Fruit fly (Drosophila melanogaster): ENCODE measurements around the gene CG11037.

CG11037 gene

DNA sequence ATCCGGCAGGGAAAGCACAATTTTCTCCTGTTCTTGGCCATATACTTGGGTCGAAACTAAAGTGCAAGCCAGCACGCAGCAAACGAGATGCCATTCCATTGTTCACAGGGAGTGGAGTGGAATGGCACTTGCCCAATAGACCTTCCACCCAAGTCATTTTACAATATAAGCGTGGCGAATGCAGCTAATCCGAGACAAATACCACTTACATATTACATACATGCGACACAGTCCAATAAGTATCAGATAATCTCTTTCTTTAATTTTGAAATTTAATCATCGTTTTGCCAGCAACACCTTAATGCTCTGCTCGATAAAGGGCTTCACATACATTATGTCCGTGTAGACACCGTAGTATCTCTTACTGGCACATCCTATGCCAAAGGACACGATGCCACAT, at the start of gene CG11037:
Gene CG11037, minus strand, starts transcription at position 101 of the 400 bp plus-strand sequence.
- TF ChIP-seq CG14711 (tag; optimal IDR thresholded peaks at IDR 0.05) (no peak), CG11617 (GFP tag; optimal IDR thresholded peaks at IDR 0.05) (no peak), Mnt (GFP tag; optimal IDR thresholded peaks at IDR 0.05) (no peak), tj (GFP tag; optimal IDR thresholded peaks at IDR 0.05) (no peak), CG7101 (tag; optimal IDR thresholded peaks at IDR 0.05) (no peak), ovo (GFP tag; optimal IDR thresholded peaks at IDR 0.05) (no peak), CG7045 (GFP tag; optimal IDR thresholded peaks at IDR 0.05) (no peak), cic (GFP tag; optimal IDR thresholded peaks at IDR 0.05) (no peak), Clk (GFP tag; optimal IDR thresholded peaks at IDR 0.05) (no peak), Hr96 (GFP tag; optimal IDR thresholded peaks at IDR 0.05) (no peak), bab1 (GFP tag; optimal IDR thresholded peaks at IDR 0.05) (no peak), Crg-1 (GFP tag; optimal IDR thresholded peaks at IDR 0.05) (no peak), kay (GFP tag; ENCODE audit: borderline replicate concordance) (no peak), CG5204 (GFP tag; optimal IDR thresholded peaks at IDR 0.05) (no peak), pad (GFP tag; optimal IDR thresholded peaks at IDR 0.05) (no peak)

- TF ChIP-seq CG14711 (tag; optimal IDR thresholded peaks at IDR 0.05) (peak; percentile 16), pad (GFP tag; optimal IDR thresholded peaks at IDR 0.05) (no peak), tj (GFP tag; optimal IDR thresholded peaks at IDR 0.05) (peak; percentile 69)
These were observed 48.4 kb upstream of the CG11037 start for dm6 chr3L:21009405-21010120.

- TF ChIP-seq Hr96 (GFP tag; optimal IDR thresholded peaks at IDR 0.05): no peak
- TF ChIP-seq CG33017 (tag; optimal IDR thresholded peaks at IDR 0.05): peak; percentile 9
- TF ChIP-seq CG1620 (GFP tag; optimal IDR thresholded peaks at IDR 0.05): no peak
- no peak for TF ChIP-seq Clk (GFP tag; optimal IDR thresholded peaks at IDR 0.05)
- TF ChIP-seq ovo (GFP tag; optimal IDR thresholded peaks at IDR 0.05): peak; percentile 7
- TF ChIP-seq tj (GFP tag; optimal IDR thresholded peaks at IDR 0.05): peak; percentile 85
- TF ChIP-seq Crg-1 (GFP tag; optimal IDR thresholded peaks at IDR 0.05): no peak
- TF ChIP-seq toe (GFP tag; optimal IDR thresholded peaks at IDR 0.05): no peak
- TF ChIP-seq Mnt (GFP tag; optimal IDR thresholded peaks at IDR 0.05): peak; percentile 95
- TF ChIP-seq CG7101 (tag; optimal IDR thresholded peaks at IDR 0.05): no peak
- TF ChIP-seq kay (GFP tag; ENCODE audit: borderline replicate concordance): no peak
- no peak for TF ChIP-seq CG14711 (tag; optimal IDR thresholded peaks at IDR 0.05)
- peak in 1 of 2 experiments; percentile 53 for TF ChIP-seq cnc (optimal IDR thresholded peaks at IDR 0.05)
- no peak for TF ChIP-seq CG12768 (GFP tag; optimal IDR thresholded peaks at IDR 0.05)
- TF ChIP-seq CG5204 (GFP tag; optimal IDR thresholded peaks at IDR 0.05): no peak
- no peak for TF ChIP-seq bab1 (GFP tag; optimal IDR thresholded peaks at IDR 0.05)
- no peak for TF ChIP-seq CG7045 (GFP tag; optimal IDR thresholded peaks at IDR 0.05)
- no peak for TF ChIP-seq CG11617 (GFP tag; optimal IDR thresholded peaks at IDR 0.05)
- no peak for TF ChIP-seq pad (GFP tag; optimal IDR thresholded peaks at IDR 0.05)
- TF ChIP-seq cic (GFP tag; optimal IDR thresholded peaks at IDR 0.05): peak; percentile 50
These were observed 47.7 kb upstream of the CG11037 start for dm6 chr3L:21008899-21009298.

- TF ChIP-seq toe (GFP tag; optimal IDR thresholded peaks at IDR 0.05): no peak
- TF ChIP-seq CG14711 (tag; optimal IDR thresholded peaks at IDR 0.05): no peak
- TF ChIP-seq kay (GFP tag; ENCODE audit: borderline replicate concordance): peak; percentile 89
These were observed 47.1 kb upstream of the CG11037 start for dm6 chr3L:21008255-21008815.

DNA sequence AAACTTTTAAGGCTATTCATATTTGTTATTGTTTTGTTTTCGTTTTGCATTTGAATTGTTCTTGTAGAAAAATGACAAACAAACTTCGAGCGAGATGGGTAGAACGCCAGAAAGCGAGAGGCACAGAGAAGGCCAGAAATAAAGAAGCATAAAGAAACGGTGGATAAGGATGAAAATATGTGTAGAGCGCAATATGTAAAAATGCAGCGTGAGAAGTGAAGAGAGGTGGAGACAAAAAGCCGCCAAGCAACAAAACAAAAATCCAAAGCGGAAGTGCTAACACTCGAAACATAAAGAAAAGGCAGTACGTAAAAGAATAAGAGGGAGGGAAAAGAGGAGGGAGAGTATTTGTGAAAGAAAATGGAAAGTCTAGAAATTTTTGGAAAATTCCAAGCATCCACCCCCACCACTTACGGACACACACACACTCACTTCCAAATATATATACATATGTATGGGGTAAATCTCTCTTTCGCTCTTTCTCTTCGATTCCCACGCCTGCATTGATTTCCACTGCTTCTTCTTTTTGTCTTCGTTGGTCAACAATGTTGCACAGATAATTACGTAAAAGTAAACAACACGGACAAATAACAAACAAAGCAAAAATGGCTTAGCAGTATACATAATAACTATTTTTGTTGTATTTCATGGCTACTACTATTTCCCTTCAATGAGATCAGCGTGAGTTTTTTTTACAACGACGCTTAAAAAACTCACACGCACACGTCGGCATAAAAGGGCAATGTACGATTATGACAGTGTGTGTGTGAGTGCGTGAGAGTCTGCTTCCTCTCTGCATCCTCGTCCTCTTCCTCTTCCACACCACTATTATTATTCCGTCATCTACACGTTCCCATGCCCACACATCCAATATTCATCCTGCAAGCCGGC, 46.4 kb upstream of the CG11037 start:
- TF ChIP-seq CG7101 (tag; optimal IDR thresholded peaks at IDR 0.05): no peak

DNA sequence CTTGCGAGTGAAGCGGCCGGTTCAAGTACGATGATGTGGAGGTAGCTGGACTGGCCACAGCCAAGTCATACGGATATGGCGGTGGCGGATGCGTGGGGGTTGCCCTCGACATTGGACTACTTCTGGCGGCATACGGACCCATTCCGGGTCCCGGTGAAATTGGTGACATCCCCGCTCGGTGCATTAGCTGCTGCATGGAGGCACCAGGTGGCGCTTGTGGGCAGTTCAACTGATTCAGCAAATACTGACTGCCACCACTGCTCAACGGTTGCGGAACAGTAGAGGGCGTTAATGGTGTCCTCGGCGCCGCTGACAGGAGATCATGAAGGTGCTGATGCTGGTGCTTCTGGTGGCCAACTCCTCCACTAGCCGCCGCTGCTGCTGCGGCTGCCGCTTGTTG, 38.5 kb upstream of the CG11037 start:
- TF ChIP-seq Mnt (GFP tag; optimal IDR thresholded peaks at IDR 0.05) (no peak), toe (GFP tag; optimal IDR thresholded peaks at IDR 0.05) (no peak), CG33017 (tag; optimal IDR thresholded peaks at IDR 0.05) (no peak), CG12768 (GFP tag; optimal IDR thresholded peaks at IDR 0.05) (no peak), ovo (GFP tag; optimal IDR thresholded peaks at IDR 0.05) (no peak), CG7101 (tag; optimal IDR thresholded peaks at IDR 0.05) (no peak), CG11617 (GFP tag; optimal IDR thresholded peaks at IDR 0.05) (no peak), cic (GFP tag; optimal IDR thresholded peaks at IDR 0.05) (no peak)

DNA sequence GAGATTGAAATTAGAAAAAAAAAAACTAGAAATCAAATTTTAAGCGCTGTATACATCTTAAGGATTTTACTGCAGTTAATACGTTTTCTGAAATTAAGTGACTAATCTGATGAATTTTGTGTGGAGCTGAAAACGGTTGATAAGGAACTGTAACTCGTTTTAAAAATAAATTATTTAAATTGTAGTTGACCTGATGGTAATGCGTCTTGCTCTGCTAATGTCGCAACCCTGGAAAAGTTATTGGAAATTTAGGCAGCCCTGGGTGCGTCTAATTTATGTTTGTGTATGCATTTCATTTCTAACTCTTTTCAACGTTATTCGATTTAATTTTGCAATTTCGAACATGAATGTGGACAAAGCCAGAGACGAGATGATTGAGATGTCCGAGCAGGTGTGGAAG, 30.2 kb upstream of the CG11037 start, which contains the start of gene CG12984:
Gene CG12984, plus strand, starts transcription at position 301 of the 400 bp plus-strand sequence.
- TF ChIP-seq cic (GFP tag; optimal IDR thresholded peaks at IDR 0.05) (no peak), kay (GFP tag; ENCODE audit: borderline replicate concordance) (no peak), CG33017 (tag; optimal IDR thresholded peaks at IDR 0.05) (no peak), Clk (GFP tag; optimal IDR thresholded peaks at IDR 0.05) (no peak), CG14711 (tag; optimal IDR thresholded peaks at IDR 0.05) (no peak), ovo (GFP tag; optimal IDR thresholded peaks at IDR 0.05) (no peak)

All from whole organism, adult.